Fruit fly (Drosophila melanogaster): ENCODE measurements around the gene CG33689.

The CG33689 gene

dm6 chr3L:16211156-16211935, 11.3 kb downstream of the CG33689 start (continued):
- TF ChIP-seq dysf (GFP tag; IDR thresholded peaks at IDR 0.05) (no peak), Sox102F (GFP tag; optimal IDR thresholded peaks at IDR 0.05) (peak; percentile 36), Hmx (GFP tag; optimal IDR thresholded peaks at IDR 0.05) (no peak), klu (GFP tag; IDR thresholded peaks at IDR 0.05) (no peak), Opbp (GFP tag; IDR thresholded peaks at IDR 0.05; ENCODE audit: partially characterized antibody) (0 out of 3 replicates have a peak, but pooled peaks have one; percentile 9), CG3407 (GFP tag; optimal IDR thresholded peaks at IDR 0.05) (no peak), CG31441 (GFP tag; IDR thresholded peaks at IDR 0.05) (peak; percentile 25; the same call in 1 of the 2 replicates), MBD-R2 (GFP tag; IDR thresholded peaks at IDR 0.05) (0 out of 2 replicates have a peak, but pooled peaks have one; percentile 6), CG14050 (GFP tag; IDR thresholded peaks at IDR 0.05) (peak; percentile 10; the same call in 1 of the 3 replicates), ara (GFP tag; IDR thresholded peaks at IDR 0.05) (no peak), prd (optimal IDR thresholded peaks at IDR 0.05) (no peak), prd (GFP tag; IDR thresholded peaks at IDR 0.05) (0 out of 3 replicates have a peak, but pooled peaks have one; percentile 15), CG17385 (GFP tag; optimal IDR thresholded peaks at IDR 0.05) (peak; percentile 4), zen2 (GFP tag; IDR thresholded peaks at IDR 0.05; ENCODE audit: partially characterized antibody) (no peak), Ptx1 (GFP tag; IDR thresholded peaks at IDR 0.05) (0 out of 2 replicates have a peak, but pooled peaks have one; percentile 30), Nf-YA (GFP tag; IDR thresholded peaks at IDR 0.05) (0 out of 2 replicates have a peak, but pooled peaks have one; percentile 26), sd (tag; optimal IDR thresholded peaks at IDR 0.05) (peak; percentile 23), Ravus (GFP tag; IDR thresholded peaks at IDR 0.05) (no peak), Drgx (GFP tag; IDR thresholded peaks at IDR 0.05) (peak; percentile 54), CG7556 (GFP tag; optimal IDR thresholded peaks at IDR 0.05) (peak; percentile 56), sens (GFP tag) (peak; percentile 43), unpg (GFP tag; optimal IDR thresholded peaks at IDR 0.05) (peak; percentile 19), CG2712 (tag; optimal IDR thresholded peaks at IDR 0.05) (peak; percentile 2), Oli (tag; optimal IDR thresholded peaks at IDR 0.05) (peak; percentile 48), Oaz (GFP tag; IDR thresholded peaks at IDR 0.05) (no peak), CG6175 (GFP tag; IDR thresholded peaks at IDR 0.05) (peak; percentile 37; the same call in 1 of the 3 replicates), CG9437 (GFP tag; optimal IDR thresholded peaks at IDR 0.05) (peak; percentile 11), CG11504 (tag; optimal IDR thresholded peaks at IDR 0.05) (peak; percentile 59), CG30403 (GFP tag; optimal IDR thresholded peaks at IDR 0.05) (peak; percentile 34), phol (tag; optimal IDR thresholded peaks at IDR 0.05) (peak; percentile 46), ci (GFP tag; IDR thresholded peaks at IDR 0.05) (no peak), Atf6 (GFP tag; IDR thresholded peaks at IDR 0.05) (no peak), CG8290 (GFP tag; optimal IDR thresholded peaks at IDR 0.05) (no peak), CG8290 (tag; optimal IDR thresholded peaks at IDR 0.05) (peak in 1 of 2 experiments; percentile 40), CG6689 (GFP tag; IDR thresholded peaks at IDR 0.05) (peak; percentile 10; the same call in 1 of the 2 replicates), CG7357 (GFP tag; IDR thresholded peaks at IDR 0.05) (0 out of 3 replicates have a peak, but pooled peaks have one; percentile 35), CG14710 (tag; optimal IDR thresholded peaks at IDR 0.05) (peak; percentile 34), Sox100B (GFP tag; optimal IDR thresholded peaks at IDR 0.05) (peak; percentile 25), Blimp-1 (GFP tag; optimal IDR thresholded peaks at IDR 0.05) (peak; percentile 15), CG10979 (tag; optimal IDR thresholded peaks at IDR 0.05) (peak; percentile 8), Trl (optimal IDR thresholded peaks at IDR 0.05) (peak in 1 of 2 experiments; percentile 17), Trl (GFP tag; optimal IDR thresholded peaks at IDR 0.05) (no peak), Hr51 (GFP tag; optimal IDR thresholded peaks at IDR 0.05) (peak in 1 of 2 experiments; percentile 20), bigmax (GFP tag; optimal IDR thresholded peaks at IDR 0.05) (no peak), CG3847 (GFP tag; IDR thresholded peaks at IDR 0.05) (no peak), knrl (GFP tag; IDR thresholded peaks at IDR 0.05; ENCODE audit: partially characterized antibody) (0 out of 3 replicates have a peak, but pooled peaks have one; percentile 28), dmrt99B (tag; optimal IDR thresholded peaks at IDR 0.05) (peak; percentile 61), crol (GFP tag; IDR thresholded peaks at IDR 0.05) (peak; percentile 58)
